Fruit fly (Drosophila melanogaster) whole organism: ENCODE results near the gene Herc4.

Source experiments
- CG8478 ChIP-seq: fragments of >200 bp; optimal IDR thresholded peaks from 2 replicates; lab custom pipeline; 2018; ENCODE audit warnings: inconsistent platforms
- Dll ChIP-seq: fragments of >200 bp; optimal IDR thresholded peaks from 2 replicates; lab custom pipeline; 2017
- EcR ChIP-seq, 2 experiments: fragments of >200 bp; optimal IDR thresholded peaks; 2 replicates each; lab custom pipeline; 2017; ENCODE audit warnings: missing biosample characterization in 2 of 2, missing genetic modification characterization in 2 of 2, missing genetic modification reagents in 2 of 2
- pan ChIP-seq: fragments of >200 bp; optimal IDR thresholded peaks from 2 replicates; lab custom pipeline; 2017
- psq ChIP-seq: fragments of >200 bp; optimal IDR thresholded peaks from 2 replicates; lab custom pipeline; 2017
- usp ChIP-seq: fragments of >200 bp; optimal IDR thresholded peaks from 2 replicates; lab custom pipeline; 2017; ENCODE audit warnings: missing biosample characterization, missing genetic modification characterization, mixed read lengths

DNA sequence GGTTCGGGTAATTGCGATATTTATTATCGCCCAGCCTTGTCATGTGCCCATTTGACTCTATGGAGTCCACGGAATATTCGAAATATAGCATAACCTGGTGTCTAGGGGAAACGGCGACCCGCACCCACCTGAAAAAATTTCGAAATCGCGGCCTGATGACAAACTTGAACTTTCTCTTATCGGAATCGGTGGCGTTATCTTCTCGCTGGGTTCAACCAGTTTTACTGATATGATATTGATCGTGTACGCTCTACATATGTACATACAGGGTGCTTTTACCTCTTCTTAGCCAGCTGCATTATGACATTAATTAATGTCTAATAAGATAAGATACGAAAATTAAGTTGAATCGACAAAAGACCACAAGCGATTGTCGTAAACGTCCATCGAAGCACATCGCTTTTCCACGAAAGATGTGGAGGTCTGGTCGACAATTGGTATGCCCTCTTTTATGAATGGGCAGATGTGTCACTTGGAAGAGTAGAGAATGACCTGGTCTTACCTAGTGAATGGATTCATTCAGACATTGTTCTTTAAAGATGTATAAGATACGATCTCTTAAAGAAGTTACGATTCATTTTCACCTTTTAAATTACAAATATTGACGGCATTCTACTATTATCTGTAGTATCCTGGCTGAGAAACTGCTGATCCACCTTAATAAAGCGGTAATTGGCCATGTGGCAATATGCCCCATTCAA, 6.9 kb downstream of the Herc4 start:
- TF ChIP-seq Dll (no peak), pan (lab: Kevin White, UChicago) (no peak), CG8478 (no peak), psq (lab: Kevin White, UChicago) (no peak), EcR (GFP tag; optimal IDR thresholded peaks at IDR 0.05; lab: Kevin White, UChicago) (no peak), usp (GFP tag; lab: Kevin White, UChicago) (no peak)
